Fruit fly (Drosophila melanogaster) whole organism, embryonic: ENCODE data around the gene Hsp67Ba.
A peak's percentile ranks its signal among the peaks of the same experiment; 100 is the strongest.

ENCODE experiments used
- Ada2b ChIP-seq: fragments of 200-800 bp; sonication (Bioruptor generic); IDR thresholded peaks from 2 replicates; pipeline ENCODE4 v1.3.6; 2022; ENCODE audit warnings: missing biosample characterization, missing genetic modification characterization
- Aef1 ChIP-seq: fragments of 200-800 bp; sonication (Bioruptor generic); IDR thresholded peaks from 3 replicates; pipeline ENCODE4 v1.3.6; 2022; ENCODE audit warnings: missing biosample characterization, missing genetic modification characterization
- Atf3 ChIP-seq: fragments of 200-800 bp; sonication (Bioruptor generic); optimal IDR thresholded peaks from 3 replicates; lab custom pipeline; 2016; ENCODE audit warnings: missing biosample characterization, missing genetic modification characterization
- CG10979 ChIP-seq: fragments of 200-800 bp; sonication (Bioruptor generic); optimal IDR thresholded peaks from 2 replicates; lab custom pipeline; 2018; ENCODE audit warnings: missing biosample characterization, mild to moderate bottlenecking, missing genetic modification characterization, moderate library complexity
- CG12219 ChIP-seq: fragments of 200-800 bp; sonication (Bioruptor generic); optimal IDR thresholded peaks from 3 replicates; lab custom pipeline; 2018; ENCODE audit warnings: missing biosample characterization, mild to moderate bottlenecking, missing genetic modification characterization
- CG12659 ChIP-seq: fragments of 200-800 bp; sonication (Bioruptor generic); optimal IDR thresholded peaks from 3 replicates; lab custom pipeline; 2017; ENCODE audit warnings: mild to moderate bottlenecking, missing biosample characterization, missing genetic modification reagents, missing genetic modification characterization
- CG12744 ChIP-seq: fragments of 200-800 bp; sonication (Bioruptor generic); optimal IDR thresholded peaks from 2 replicates; lab custom pipeline; 2016; ENCODE audit warnings: missing biosample characterization, missing genetic modification characterization
- CG1529 ChIP-seq: fragments of 200-800 bp; sonication (Bioruptor generic); optimal IDR thresholded peaks from 3 replicates; lab custom pipeline; 2018; ENCODE audit warnings: missing biosample characterization, missing genetic modification characterization
- CG1603 ChIP-seq: fragments of 200-800 bp; sonication (Bioruptor generic); optimal IDR thresholded peaks from 2 replicates; lab custom pipeline; 2019; ENCODE audit warnings: missing biosample characterization, mild to moderate bottlenecking, missing genetic modification characterization, moderate library complexity
- CG17361 ChIP-seq: fragments of 200-800 bp; sonication (Bioruptor generic); IDR thresholded peaks from 3 replicates; pipeline ENCODE4 v1.3.6; 2022; ENCODE audit warnings: missing biosample characterization, missing genetic modification characterization
- CG17612 ChIP-seq: fragments of 200-800 bp; sonication (Bioruptor generic); IDR thresholded peaks from 2 replicates; pipeline ENCODE4 v1.3.6; 2022; ENCODE audit warnings: missing biosample characterization, missing genetic modification characterization
- CG17802 ChIP-seq: fragments of 200-800 bp; sonication (Bioruptor generic); optimal IDR thresholded peaks from 2 replicates; lab custom pipeline; 2018; ENCODE audit warnings: missing biosample characterization, mild to moderate bottlenecking, missing genetic modification characterization, moderate library complexity
- CG2116 ChIP-seq: fragments of 200-800 bp; sonication (Bioruptor generic); optimal IDR thresholded peaks from 3 replicates; lab custom pipeline; 2018; ENCODE audit warnings: missing biosample characterization, mild to moderate bottlenecking, missing genetic modification characterization
- CG2712 ChIP-seq: fragments of 200-800 bp; optimal IDR thresholded peaks from 3 replicates; lab custom pipeline; 2019; ENCODE audit warnings: missing biosample characterization, mild to moderate bottlenecking, missing genetic modification characterization, moderate library complexity
- CG31388 ChIP-seq: fragments of 200-800 bp; sonication (Bioruptor generic); optimal IDR thresholded peaks from 2 replicates; lab custom pipeline; 2016; ENCODE audit warnings: missing biosample characterization, missing genetic modification characterization
- CG33213 ChIP-seq: fragments of 200-800 bp; sonication (Bioruptor generic); optimal IDR thresholded peaks from 3 replicates; lab custom pipeline; 2016; ENCODE audit warnings: missing biosample characterization, missing genetic modification characterization
- CG4282 ChIP-seq: fragments of 200-800 bp; sonication (Bioruptor generic); optimal IDR thresholded peaks from 2 replicates; lab custom pipeline; 2016; ENCODE audit warnings: missing biosample characterization, missing genetic modification characterization
- CG4820 ChIP-seq: fragments of 200-800 bp; sonication (Bioruptor generic); optimal IDR thresholded peaks from 3 replicates; lab custom pipeline; 2016; ENCODE audit warnings: missing biosample characterization, missing genetic modification characterization
- CG5953 ChIP-seq: fragments of 200-800 bp; sonication (Bioruptor generic); IDR thresholded peaks from 2 replicates; pipeline ENCODE4 v1.3.6; 2022; ENCODE audit warnings: missing biosample characterization, missing genetic modification characterization
- CG7745 ChIP-seq: fragments of 200-800 bp; sonication (Bioruptor generic); optimal IDR thresholded peaks from 2 replicates; lab custom pipeline; 2018; ENCODE audit warnings: missing biosample characterization, mild to moderate bottlenecking, missing genetic modification characterization, moderate library complexity
- CG7839 ChIP-seq: fragments of 200-800 bp; sonication (Bioruptor generic); optimal IDR thresholded peaks from 3 replicates; lab custom pipeline; 2018; ENCODE audit warnings: missing biosample characterization, mild to moderate bottlenecking, missing genetic modification characterization, moderate library complexity
- CG7987 ChIP-seq: fragments of 200-800 bp; sonication (Bioruptor generic); optimal IDR thresholded peaks from 2 replicates; lab custom pipeline; 2018; ENCODE audit warnings: missing biosample characterization, mild to moderate bottlenecking, missing genetic modification characterization, moderate library complexity
- Dp ChIP-seq: fragments of 200-800 bp; sonication (Bioruptor generic); optimal IDR thresholded peaks from 2 replicates; lab custom pipeline; 2018; ENCODE audit warnings: missing biosample characterization, mild to moderate bottlenecking, missing genetic modification characterization, moderate library complexity
- GATAe ChIP-seq: fragments of 200-800 bp; sonication (Bioruptor generic); conservative IDR thresholded peaks from 2 replicates; pipeline ENCODE4 v1.3.6; 2022; ENCODE audit warnings: missing biosample characterization, missing genetic modification characterization
- Lim3 ChIP-seq: fragments of 200-800 bp; sonication (Bioruptor generic); IDR thresholded peaks from 2 replicates; pipeline ENCODE4 v1.3.6; 2022; ENCODE audit warnings: missing biosample characterization, missing genetic modification characterization
- NC2α ChIP-seq: fragments of 200-800 bp; sonication (Bioruptor generic); optimal IDR thresholded peaks from 2 replicates; lab custom pipeline; 2016; ENCODE audit warnings: missing biosample characterization, missing genetic modification characterization
- Neu2 ChIP-seq: fragments of 200-800 bp; sonication (Bioruptor generic); optimal IDR thresholded peaks from 3 replicates; lab custom pipeline; 2016; ENCODE audit warnings: missing biosample characterization, missing genetic modification characterization, borderline replicate concordance
- Nf-YB ChIP-seq: fragments of 200-800 bp; sonication (Bioruptor generic); optimal IDR thresholded peaks from 3 replicates; lab custom pipeline; 2019; ENCODE audit warnings: missing biosample characterization, mild to moderate bottlenecking, missing genetic modification characterization, moderate library complexity
- Nf-YC ChIP-seq: fragments of 200-800 bp; optimal IDR thresholded peaks from 3 replicates; lab custom pipeline; 2019; ENCODE audit warnings: missing biosample characterization, mild to moderate bottlenecking, missing genetic modification characterization, moderate library complexity
- Sin3A ChIP-seq: fragments of >200 bp; optimal IDR thresholded peaks from 2 replicates; lab custom pipeline; 2018
- Ssrp ChIP-seq: fragments of 200-800 bp; sonication (Bioruptor generic); optimal IDR thresholded peaks from 2 replicates; lab custom pipeline; 2018; ENCODE audit warnings: missing biosample characterization, mild to moderate bottlenecking, missing genetic modification characterization, moderate library complexity
- TFAM ChIP-seq: fragments of 200-800 bp; sonication (Bioruptor generic); optimal IDR thresholded peaks from 2 replicates; lab custom pipeline; 2017; ENCODE audit warnings: missing biosample characterization, missing genetic modification characterization, inconsistent platforms
- Tbp ChIP-seq: fragments of >200 bp; optimal IDR thresholded peaks from 2 replicates; lab custom pipeline; 2018; ENCODE audit warnings: missing biosample characterization, missing genetic modification characterization
- Usf ChIP-seq: fragments of 200-800 bp; sonication (Bioruptor generic); optimal IDR thresholded peaks from 2 replicates; lab custom pipeline; 2017; ENCODE audit warnings: missing genotype, missing biosample characterization, missing genetic modification characterization
- al ChIP-seq: fragments of 200-800 bp; sonication (Bioruptor generic); IDR thresholded peaks from 2 replicates; pipeline ENCODE4 v1.3.6; 2022; ENCODE audit warnings: missing biosample characterization, missing genetic modification characterization
- danr ChIP-seq: fragments of 200-800 bp; sonication (Bioruptor generic); IDR thresholded peaks from 2 replicates; pipeline ENCODE4 v1.3.6; 2022; ENCODE audit warnings: missing biosample characterization, missing genetic modification characterization
- fd3F ChIP-seq: fragments of 200-800 bp; sonication (Bioruptor generic); optimal IDR thresholded peaks from 2 replicates; lab custom pipeline; 2018; ENCODE audit warnings: missing biosample characterization, mild to moderate bottlenecking, missing genetic modification characterization, moderate library complexity
- hkb ChIP-seq, 2 experiments: fragments of 200-800 bp in 1 of 2; fragments of >200 bp in 1 of 2; sonication (Bioruptor generic) in 1 of 2; IDR thresholded peaks in 1 of 2; optimal IDR thresholded peaks in 1 of 2; 2 replicates each; pipeline versions ENCODE4 v1.3.6 to Lab custom; 2017 to 2022; ENCODE audit warnings: missing biosample characterization in 1 of 2, missing genetic modification characterization in 1 of 2
- jigr1 ChIP-seq: fragments of 200-800 bp; sonication (Bioruptor generic); IDR thresholded peaks from 3 replicates; pipeline ENCODE4 v1.3.6; 2022; ENCODE audit warnings: missing biosample characterization, missing genetic modification characterization
- kni ChIP-seq: fragments of 200-800 bp; sonication (Bioruptor generic); optimal IDR thresholded peaks from 3 replicates; lab custom pipeline; 2017; ENCODE audit warnings: mild to moderate bottlenecking, missing biosample characterization, missing genetic modification reagents, missing genetic modification characterization
- pho ChIP-seq: fragments of 200-800 bp; sonication (Bioruptor generic); optimal IDR thresholded peaks from 2 replicates; lab custom pipeline; 2016; ENCODE audit warnings: missing biosample characterization, missing genetic modification characterization
- pzg ChIP-seq: fragments of 200-800 bp; sonication (Bioruptor generic); optimal IDR thresholded peaks from 3 replicates; lab custom pipeline; 2018; ENCODE audit warnings: missing biosample characterization, mild to moderate bottlenecking, missing genetic modification characterization, moderate library complexity
- row ChIP-seq: fragments of 200-800 bp; sonication (Bioruptor generic); IDR thresholded peaks from 3 replicates; pipeline ENCODE4 v1.3.6; 2022; ENCODE audit warnings: missing biosample characterization, missing genetic modification characterization
- sima ChIP-seq: fragments of 200-800 bp; sonication (Bioruptor generic); optimal IDR thresholded peaks from 2 replicates; lab custom pipeline; 2016; ENCODE audit warnings: missing biosample characterization, missing genetic modification characterization
- slbo ChIP-seq: fragments of 200-800 bp; sonication (Bioruptor generic); IDR thresholded peaks from 2 replicates; pipeline ENCODE4 v1.3.6; 2022; ENCODE audit warnings: missing biosample characterization, missing genetic modification characterization
- stwl ChIP-seq: fragments of 200-800 bp; sonication (Bioruptor generic); optimal IDR thresholded peaks from 3 replicates; lab custom pipeline; 2018; ENCODE audit warnings: missing biosample characterization, mild to moderate bottlenecking, missing genetic modification characterization, moderate library complexity
- tll ChIP-seq, 2 experiments: fragments of 200-800 bp in 1 of 2; fragments of >200 bp in 1 of 2; sonication (Bioruptor generic) in 1 of 2; optimal IDR thresholded peaks; 2 replicates each; lab custom pipeline; 2017 to 2019; ENCODE audit warnings: missing biosample characterization in 2 of 2, missing genetic modification characterization in 2 of 2, mild to moderate bottlenecking in 1 of 2, moderate library complexity in 1 of 2
- toy ChIP-seq: fragments of 200-800 bp; sonication (Bioruptor generic); IDR thresholded peaks from 2 replicates; pipeline ENCODE4 v1.3.6; 2022; ENCODE audit warnings: missing biosample characterization, missing genetic modification characterization
- ttk ChIP-seq: fragments of 200-800 bp; sonication (Bioruptor generic); IDR thresholded peaks from 2 replicates; pipeline ENCODE4 v2.1.2; 2022; ENCODE audit warnings: missing biosample characterization, missing genetic modification characterization
- tup ChIP-seq: fragments of 200-800 bp; sonication (Bioruptor generic); optimal IDR thresholded peaks from 2 replicates; lab custom pipeline; 2016; ENCODE audit warnings: missing biosample characterization, mild to moderate bottlenecking, missing genetic modification characterization, moderate library complexity

Hsp67Ba gene

dm6 chr3L:9426656-9427294 lies 47.4 kb upstream of the Hsp67Ba start, which contains the start of the genes Atat and Shc (continued):
- peak; percentile 98 for TF ChIP-seq CG2712
- TF ChIP-seq CG31388: peak; percentile 98
- peak; percentile 97 for TF ChIP-seq CG10979 (tag; lab: Kevin White, UChicago)
- TF ChIP-seq toy (GFP tag; lab: Robert Waterston, UW): peak; percentile 99
- TF ChIP-seq pzg: peak; percentile 97
- TF ChIP-seq kni (GFP tag; lab: Kevin White, UChicago): peak; percentile 85
- peak; percentile 100 for TF ChIP-seq pho (GFP tag; lab: Kevin White, UChicago)
- no peak for TF ChIP-seq Tbp (GFP tag; lab: Kevin White, UChicago)
- TF ChIP-seq CG4820 (GFP tag; lab: Kevin White, UChicago): peak; percentile 99
- peak; percentile 90 for TF ChIP-seq hkb (optimal IDR thresholded peaks at IDR 0.05; lab: Kevin White, UChicago)
- peak; percentile 98 for TF ChIP-seq hkb (GFP tag; IDR thresholded peaks at IDR 0.05; lab: Robert Waterston, UW)
- peak; percentile 100 for TF ChIP-seq al
- peak; percentile 98 for TF ChIP-seq sima (GFP tag; lab: Kevin White, UChicago)
- TF ChIP-seq tll (GFP tag; optimal IDR thresholded peaks at IDR 0.05; lab: Kevin White, UChicago): peak; percentile 50 to 94
- TF ChIP-seq CG17361 (GFP tag; lab: Robert Waterston, UW): peak; percentile 98
- TF ChIP-seq slbo (GFP tag; lab: Robert Waterston, UW): peak; percentile 100
- peak; percentile 100 for TF ChIP-seq ttk (GFP tag; lab: Robert Waterston, UW)
- TF ChIP-seq CG12659 (GFP tag; lab: Kevin White, UChicago): peak; percentile 99
- TF ChIP-seq CG12744: peak; percentile 99
- TF ChIP-seq Dp (GFP tag; lab: Kevin White, UChicago): peak; percentile 53
- peak; percentile 100 for TF ChIP-seq Sin3A (lab: Kevin White, UChicago)
- TF ChIP-seq CG7745 (tag; lab: Kevin White, UChicago): peak; percentile 47
- TF ChIP-seq Ada2b (GFP tag; lab: Robert Waterston, UW): peak; percentile 99
- peak; percentile 98 for TF ChIP-seq CG1603
- peak; percentile 93 for TF ChIP-seq CG2116 (GFP tag; lab: Kevin White, UChicago)
- TF ChIP-seq tup (GFP tag; lab: Kevin White, UChicago): peak; percentile 99
- TF ChIP-seq Lim3 (GFP tag; lab: Robert Waterston, UW): peak; percentile 99
- peak; percentile 100 for TF ChIP-seq row (GFP tag; lab: Robert Waterston, UW)
- peak; percentile 48 for TF ChIP-seq stwl (tag; lab: Kevin White, UChicago)
- TF ChIP-seq CG1529 (GFP tag; lab: Kevin White, UChicago): peak; percentile 94
- TF ChIP-seq fd3F (GFP tag; lab: Kevin White, UChicago): peak; percentile 99
- peak; percentile 99 for TF ChIP-seq Ssrp
- TF ChIP-seq Neu2 (GFP tag; lab: Kevin White, UChicago): peak; percentile 97
- TF ChIP-seq NC2α (GFP tag; lab: Kevin White, UChicago): peak; percentile 98
- peak; percentile 99 for TF ChIP-seq Atf3
- peak; percentile 98 for TF ChIP-seq GATAe (GFP tag; lab: Robert Waterston, UW)
- peak; percentile 100 for TF ChIP-seq Aef1
- peak; percentile 99 for TF ChIP-seq CG17612 (GFP tag; lab: Robert Waterston, UW)
- TF ChIP-seq TFAM: peak; percentile 89
- peak; percentile 98 for TF ChIP-seq CG5953 (GFP tag; lab: Robert Waterston, UW)
- peak; percentile 91 for TF ChIP-seq Nf-YC (tag; lab: Kevin White, UChicago)
- peak; percentile 94 for TF ChIP-seq CG12219
- TF ChIP-seq Usf (GFP tag; lab: Kevin White, UChicago): peak; percentile 99
- TF ChIP-seq CG7987 (GFP tag; lab: Kevin White, UChicago): peak; percentile 95
- peak; percentile 100 for TF ChIP-seq jigr1 (GFP tag; lab: Robert Waterston, UW)
- TF ChIP-seq danr: peak; percentile 99
- TF ChIP-seq Nf-YB (GFP tag; lab: Kevin White, UChicago): peak; percentile 87
- TF ChIP-seq CG33213 (GFP tag; lab: Kevin White, UChicago): peak; percentile 99
- TF ChIP-seq CG4282: peak; percentile 100
- TF ChIP-seq CG17802: peak; percentile 93
- TF ChIP-seq CG7839 (tag; lab: Kevin White, UChicago): peak; percentile 99
